Worm (Caenorhabditis elegans) whole organism, L4/young adult: ENCODE measurements around the gene Y68A4A.10.

Experiments used
- W03F9.2 ChIP-seq: fragments of 150-350 bp; optimal IDR thresholded peaks from 2 replicates; lab custom pipeline; 2014; ENCODE audit warnings: missing biosample characterization, missing genetic modification characterization
- dao-5 ChIP-seq: sonication (generic microtip); optimal IDR thresholded peaks from 2 replicates; lab custom pipeline; 2016; ENCODE audit warnings: missing genotype, missing genetic modification characterization, moderate library complexity, missing compliant biosample characterization
- him-1 ChIP-seq: sonication (generic microtip); optimal IDR thresholded peaks from 2 replicates; lab custom pipeline; 2016; ENCODE audit warnings: missing genotype, missing genetic modification reagents, missing genetic modification characterization, missing compliant biosample characterization

Y68A4A.10 gene

DNA sequence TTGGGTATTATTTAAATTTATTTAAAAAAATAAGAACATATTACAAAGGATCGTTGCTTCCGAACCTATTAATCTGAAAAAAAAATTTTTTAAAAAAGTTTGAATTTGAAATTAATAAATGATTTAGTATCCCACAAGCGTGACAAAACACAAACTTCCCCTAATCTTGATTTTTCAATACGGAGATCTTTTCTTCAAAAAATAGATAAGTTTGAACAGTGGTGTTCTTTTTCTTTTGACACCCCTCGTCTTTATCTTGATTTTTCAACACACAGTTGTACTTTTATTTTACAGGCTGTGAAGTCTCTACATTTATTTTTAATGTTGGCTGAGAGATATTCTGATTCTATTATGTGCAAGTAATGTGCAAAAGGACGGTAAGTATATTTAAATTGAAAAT lies 34.4 kb downstream of the Y68A4A.10 start, which contains the start of gene T19C9.10:
Gene T19C9.10 (plus strand): TSS at position 248 of the 400 bp plus-strand sequence.
- TF ChIP-seq him-1 (tag; lab: Kevin White, UChicago) = no peak
- TF ChIP-seq W03F9.2 (tag; lab: Kevin White, UChicago) = no peak
- no peak for TF ChIP-seq dao-5 (tag; lab: Kevin White, UChicago)

DNA sequence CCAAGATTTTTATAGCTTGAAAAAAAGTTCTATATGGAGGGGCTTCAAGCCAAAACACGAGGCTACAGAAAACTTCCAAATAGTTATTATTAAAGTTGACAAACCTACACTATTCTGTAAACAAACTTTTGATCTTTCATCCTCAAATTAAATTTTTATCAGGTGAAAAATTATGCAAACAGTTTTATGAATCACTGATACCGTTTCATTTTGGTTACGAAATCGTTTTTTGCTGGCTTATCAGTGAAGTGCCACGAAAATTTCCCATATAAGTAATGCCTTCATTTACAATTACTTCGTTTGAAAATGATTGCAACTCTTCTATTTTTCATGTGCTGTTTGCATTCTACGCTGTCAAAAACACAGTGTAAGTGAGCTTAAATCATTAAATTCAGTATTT lies 36.9 kb downstream of the Y68A4A.10 start, which contains the start of gene T19C9.8:
Gene T19C9.8 (plus strand): TSS at position 299 of the 400 bp plus-strand sequence.
- no peak for TF ChIP-seq W03F9.2 (tag; lab: Kevin White, UChicago)
- TF ChIP-seq dao-5 (tag; lab: Kevin White, UChicago) = no peak
- no peak for TF ChIP-seq him-1 (tag; lab: Kevin White, UChicago)

DNA sequence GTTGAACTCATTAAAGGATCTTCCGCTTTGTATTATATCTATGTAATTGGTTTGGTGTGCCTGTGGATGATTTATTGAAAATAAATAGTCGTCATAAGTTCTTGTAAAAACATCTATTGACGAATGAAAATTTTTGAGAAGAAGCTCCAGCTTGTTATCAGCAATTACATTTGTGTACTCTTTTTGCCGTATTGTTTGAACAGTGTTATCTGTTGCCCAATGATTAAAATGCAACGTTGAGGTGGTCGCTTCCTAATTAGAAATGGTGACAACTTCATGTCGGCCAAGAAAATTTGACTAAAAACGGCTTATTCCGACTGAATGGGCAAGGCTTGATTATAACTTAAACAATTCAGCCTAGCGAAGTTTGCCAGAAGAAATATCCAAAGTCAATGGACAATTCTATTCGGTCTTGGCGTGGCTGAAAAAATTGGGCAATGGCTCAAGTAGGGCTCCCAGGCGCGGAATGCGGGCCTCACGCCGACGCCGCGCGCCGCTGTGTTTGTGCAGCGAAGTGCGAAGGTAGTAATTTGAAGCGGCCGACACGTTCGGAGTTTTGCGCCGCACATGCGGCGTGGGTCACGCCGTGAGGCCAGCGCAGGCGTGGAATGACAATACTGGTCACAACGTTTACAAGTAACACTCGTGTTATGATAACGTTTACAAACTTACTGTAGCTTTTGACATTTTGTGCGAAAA lies 38.8 kb downstream of the Y68A4A.10 start:
- no peak for TF ChIP-seq dao-5 (tag; lab: Kevin White, UChicago)
- no peak for TF ChIP-seq him-1 (tag; lab: Kevin White, UChicago)
- TF ChIP-seq W03F9.2 (tag; lab: Kevin White, UChicago) = no peak

DNA sequence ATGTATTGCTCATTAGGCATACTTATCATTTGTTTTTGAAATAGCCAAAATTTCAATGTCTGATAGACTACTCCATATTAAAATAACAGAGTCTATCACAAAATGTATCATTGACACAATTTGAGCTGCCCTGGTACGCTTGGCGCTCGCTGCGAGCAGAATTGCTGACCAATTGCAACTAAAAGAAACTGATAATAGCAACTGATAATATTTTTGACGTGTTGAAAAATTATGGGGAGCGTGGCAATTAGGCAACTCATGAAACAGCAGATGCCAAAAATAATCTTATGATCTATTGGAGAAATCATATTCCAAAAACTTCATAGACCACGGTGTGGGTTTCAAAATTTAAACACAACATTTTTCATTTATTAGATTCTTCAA lies 39.3 kb downstream of the Y68A4A.10 start:
- no peak for TF ChIP-seq him-1 (tag; lab: Kevin White, UChicago)
- no peak for TF ChIP-seq W03F9.2 (tag; lab: Kevin White, UChicago)

DNA sequence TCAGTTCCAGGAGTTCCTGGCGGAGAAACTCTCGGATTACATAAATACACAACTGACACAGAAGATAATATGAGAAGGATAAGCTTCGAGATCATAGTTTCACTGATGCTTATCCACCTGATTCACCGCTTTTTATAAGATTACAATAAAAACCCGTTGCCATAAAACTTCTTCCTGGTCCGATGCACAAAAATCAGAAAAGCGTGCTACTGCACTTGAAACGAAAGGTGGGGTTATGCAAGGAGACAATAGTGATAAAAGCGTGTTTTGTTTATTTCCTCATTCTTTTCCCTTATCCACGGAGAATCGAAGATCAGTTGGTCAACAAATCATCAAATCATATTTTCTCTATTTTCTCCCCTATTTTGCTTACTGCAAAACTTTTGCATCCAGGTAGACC lies 40.6 kb downstream of the Y68A4A.10 start, which contains the start of gene Y68A4B.3:
Gene Y68A4B.3 (minus strand): TSS at position 101 of the 400 bp plus-strand sequence.
- no peak for TF ChIP-seq dao-5 (tag; lab: Kevin White, UChicago)
- TF ChIP-seq him-1 (tag; lab: Kevin White, UChicago) = no peak
- no peak for TF ChIP-seq W03F9.2 (tag; lab: Kevin White, UChicago)

DNA sequence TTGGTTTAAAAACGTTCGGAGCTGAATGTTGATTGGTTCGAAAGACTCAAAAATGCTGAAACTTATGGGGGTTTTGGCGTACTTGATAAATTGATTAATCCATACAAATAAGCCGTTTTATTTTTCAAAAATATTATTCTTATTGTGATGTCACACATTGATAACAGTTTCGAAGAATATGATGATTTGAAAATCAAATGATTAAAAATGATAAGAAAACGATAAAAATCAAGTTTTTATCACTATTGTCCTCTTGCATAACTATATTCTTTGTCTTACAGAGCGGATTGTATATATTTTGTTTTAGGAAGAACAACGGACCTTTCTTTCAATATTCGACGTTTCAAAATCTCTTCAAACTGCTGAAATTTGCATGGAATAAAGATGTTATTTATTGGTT lies 41.1 kb downstream of the Y68A4A.10 start:
- TF ChIP-seq him-1 (tag; lab: Kevin White, UChicago) (no peak), dao-5 (tag; lab: Kevin White, UChicago) (no peak), W03F9.2 (tag; lab: Kevin White, UChicago) (no peak)

DNA sequence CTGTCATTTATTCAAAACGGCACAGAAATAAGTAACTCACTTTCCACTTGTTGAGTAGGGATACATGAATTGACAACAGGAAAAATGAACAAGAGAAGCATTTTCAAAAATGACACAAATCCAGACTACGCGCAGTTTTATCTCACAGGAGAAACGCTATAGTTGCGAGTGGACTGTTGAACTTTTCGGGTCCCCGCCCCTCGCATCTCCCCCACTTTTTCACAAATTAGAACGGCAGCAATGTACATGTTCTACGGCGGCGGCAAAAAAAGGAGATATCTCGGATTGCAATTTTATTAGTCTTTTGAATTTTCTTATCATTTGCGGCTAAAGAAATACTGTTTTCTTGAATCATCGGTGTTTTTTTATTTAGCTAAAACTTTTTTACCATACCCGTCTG lies 43.5 kb downstream of the Y68A4A.10 start, which contains the start of gene clec-242:
Gene clec-242 (minus strand): TSS at position 101 of the 400 bp plus-strand sequence.
- TF ChIP-seq W03F9.2 (tag; lab: Kevin White, UChicago) = no peak
- TF ChIP-seq him-1 (tag; lab: Kevin White, UChicago) = no peak
- TF ChIP-seq dao-5 (tag; lab: Kevin White, UChicago) = no peak

DNA sequence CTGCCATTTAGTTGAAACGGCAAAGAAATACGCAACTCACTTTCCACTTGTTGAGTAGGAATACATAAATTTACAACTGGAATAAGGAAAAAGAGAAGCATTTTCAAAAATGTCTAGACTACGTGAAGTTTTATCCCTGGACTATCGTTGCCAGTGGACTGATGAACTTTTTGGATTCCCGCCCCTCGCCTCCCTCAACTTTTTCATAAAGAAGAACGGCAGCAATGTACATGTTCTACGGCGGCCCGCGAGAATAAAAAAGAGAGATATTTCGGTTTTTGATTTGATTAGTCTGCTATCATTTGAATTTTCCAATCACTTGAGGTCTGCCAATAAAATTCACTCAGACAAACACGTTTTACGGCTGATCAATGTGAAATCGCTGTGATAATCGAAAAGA lies 47.0 kb downstream of the Y68A4A.10 start, which contains the start of gene clec-243:
Gene clec-243 (minus strand): TSS at position 101 of the 400 bp plus-strand sequence.
- TF ChIP-seq him-1 (tag; lab: Kevin White, UChicago) (no peak), dao-5 (tag; lab: Kevin White, UChicago) (no peak), W03F9.2 (tag; lab: Kevin White, UChicago) (no peak)

DNA sequence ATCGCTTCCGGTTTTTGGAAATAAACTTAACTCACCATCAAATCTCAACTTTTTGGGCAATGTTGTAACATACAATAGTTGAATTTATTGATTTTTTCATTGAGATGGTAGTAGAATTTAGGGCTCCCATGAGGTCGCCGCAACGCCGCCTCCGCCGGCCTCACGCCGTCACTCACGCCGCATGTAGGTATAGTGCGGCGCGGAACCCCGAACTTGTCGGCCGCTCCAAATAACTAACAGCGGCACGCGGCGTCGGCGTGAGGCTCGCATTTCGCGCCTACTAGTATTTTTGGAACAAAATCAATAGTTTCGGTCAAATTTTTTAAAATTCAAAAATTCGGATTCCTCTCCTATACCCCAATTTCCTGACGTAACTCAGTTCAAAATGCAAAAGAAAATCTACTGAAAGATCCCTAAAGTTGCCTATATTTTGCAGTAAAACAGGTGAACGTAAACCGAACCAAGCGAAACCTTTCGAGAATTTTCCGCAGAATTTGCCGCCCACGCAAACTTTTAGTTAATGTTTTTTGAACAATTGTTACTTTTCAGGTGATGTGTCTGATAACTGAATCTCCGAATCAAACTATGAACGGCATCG lies 49.5 kb downstream of the Y68A4A.10 start, which contains the start of gene Y61B8A.6:
Gene Y61B8A.6 (plus strand): TSS at position 548 of the 598 bp plus-strand sequence.
- TF ChIP-seq him-1 (tag; lab: Kevin White, UChicago) = no peak
- TF ChIP-seq W03F9.2 (tag; lab: Kevin White, UChicago) = no peak
- no peak for TF ChIP-seq dao-5 (tag; lab: Kevin White, UChicago)
